Fruit fly (Drosophila melanogaster) whole organism, embryonic: Measurements from ENCODE around the gene CG3349.

Experiments used
- Ada2b ChIP-seq: fragments of 200-800 bp; sonication (Bioruptor generic); IDR thresholded peaks from 2 replicates; pipeline ENCODE4 v1.3.6; 2022; ENCODE audit warnings: missing biosample characterization, missing genetic modification characterization
- Bdp1 ChIP-seq: fragments of 200-800 bp; sonication (Bioruptor generic); optimal IDR thresholded peaks from 3 replicates; lab custom pipeline; 2016; ENCODE audit warnings: missing biosample characterization, missing genetic modification characterization
- CG10209 ChIP-seq: fragments of 200-800 bp; sonication (Bioruptor generic); optimal IDR thresholded peaks from 3 replicates; lab custom pipeline; 2017; ENCODE audit warnings: missing biosample characterization, mild to moderate bottlenecking, missing genetic modification characterization, missing genetic modification reagents
- CG10959 ChIP-seq: fragments of 200-800 bp; sonication (Bioruptor generic); IDR thresholded peaks from 2 replicates; pipeline ENCODE4 v1.3.6; 2022; ENCODE audit warnings: missing biosample characterization, missing genetic modification characterization
- CG11398 ChIP-seq: fragments of 200-800 bp; sonication (Bioruptor generic); optimal IDR thresholded peaks from 2 replicates; lab custom pipeline; 2016; ENCODE audit warnings: missing biosample characterization, missing genetic modification characterization
- CG11456 ChIP-seq: fragments of 200-800 bp; sonication (Bioruptor generic); IDR thresholded peaks from 3 replicates; pipeline ENCODE4 v1.3.6; 2022; ENCODE audit warnings: missing biosample characterization, missing genetic modification characterization
- CG11695 ChIP-seq: fragments of 200-800 bp; sonication (Bioruptor generic); IDR thresholded peaks from 3 replicates; pipeline ENCODE4 v1.3.6; 2022; ENCODE audit warnings: missing biosample characterization, missing genetic modification characterization
- CG13123 ChIP-seq: fragments of 200-800 bp; sonication (Bioruptor generic); optimal IDR thresholded peaks from 2 replicates; lab custom pipeline; 2016; ENCODE audit warnings: missing biosample characterization, missing genetic modification characterization
- CG13894 ChIP-seq: fragments of 200-800 bp; sonication (Bioruptor generic); optimal IDR thresholded peaks from 3 replicates; lab custom pipeline; 2018; ENCODE audit warnings: missing biosample characterization, mild to moderate bottlenecking, missing genetic modification characterization, moderate library complexity
- CG14441 ChIP-seq: fragments of 200-800 bp; sonication (Bioruptor generic); IDR thresholded peaks from 2 replicates; pipeline ENCODE4 v1.3.6; 2022; ENCODE audit warnings: missing biosample characterization, missing genetic modification characterization
- CG14860 ChIP-seq: fragments of 200-800 bp; sonication (Bioruptor generic); IDR thresholded peaks from 3 replicates; pipeline ENCODE4 v1.3.6; 2022; ENCODE audit warnings: missing biosample characterization, missing genetic modification characterization; ENCODE audit not compliant: partially characterized antibody
- CG16863 ChIP-seq: fragments of 200-800 bp; sonication (Bioruptor generic); optimal IDR thresholded peaks from 3 replicates; lab custom pipeline; 2016; ENCODE audit warnings: missing biosample characterization, missing genetic modification characterization
- CG17612 ChIP-seq: fragments of 200-800 bp; sonication (Bioruptor generic); IDR thresholded peaks from 2 replicates; pipeline ENCODE4 v1.3.6; 2022; ENCODE audit warnings: missing biosample characterization, missing genetic modification characterization
- CG2889 ChIP-seq: fragments of 200-800 bp; sonication (Bioruptor generic); IDR thresholded peaks from 3 replicates; pipeline ENCODE4 v1.3.6; 2022; ENCODE audit warnings: missing biosample characterization, missing genetic modification characterization
- CG31388 ChIP-seq: fragments of 200-800 bp; sonication (Bioruptor generic); optimal IDR thresholded peaks from 2 replicates; lab custom pipeline; 2016; ENCODE audit warnings: missing biosample characterization, missing genetic modification characterization
- CG3281 ChIP-seq: fragments of 200-800 bp; sonication (Bioruptor generic); optimal IDR thresholded peaks from 3 replicates; lab custom pipeline; 2017; ENCODE audit warnings: missing biosample characterization, mild to moderate bottlenecking, missing genetic modification characterization
- CG34376 ChIP-seq: fragments of 200-800 bp; sonication (Bioruptor generic); optimal IDR thresholded peaks from 2 replicates; lab custom pipeline; 2018; ENCODE audit warnings: missing biosample characterization, mild to moderate bottlenecking, missing genetic modification characterization
- CG3838 ChIP-seq: fragments of 200-800 bp; sonication (Bioruptor generic); optimal IDR thresholded peaks from 3 replicates; lab custom pipeline; 2016; ENCODE audit warnings: missing biosample characterization, missing genetic modification characterization
- CG4854 ChIP-seq: fragments of 200-800 bp; sonication (Bioruptor generic); optimal IDR thresholded peaks from 2 replicates; lab custom pipeline; 2016; ENCODE audit warnings: missing biosample characterization, missing genetic modification characterization, inconsistent platforms
- CG6272 ChIP-seq: fragments of 200-800 bp; sonication (Bioruptor generic); IDR thresholded peaks from 2 replicates; pipeline ENCODE4 v1.3.6; 2022; ENCODE audit warnings: missing biosample characterization, missing genetic modification characterization
- CG7745 ChIP-seq: fragments of 200-800 bp; sonication (Bioruptor generic); optimal IDR thresholded peaks from 2 replicates; lab custom pipeline; 2018; ENCODE audit warnings: missing biosample characterization, mild to moderate bottlenecking, missing genetic modification characterization, moderate library complexity
- CG7839 ChIP-seq: fragments of 200-800 bp; sonication (Bioruptor generic); optimal IDR thresholded peaks from 3 replicates; lab custom pipeline; 2018; ENCODE audit warnings: missing biosample characterization, mild to moderate bottlenecking, missing genetic modification characterization, moderate library complexity
- CG8281 ChIP-seq: fragments of 200-800 bp; sonication (Bioruptor generic); optimal IDR thresholded peaks from 2 replicates; lab custom pipeline; 2018; ENCODE audit warnings: missing biosample characterization, mild to moderate bottlenecking, missing genetic modification characterization, moderate library complexity
- CG8388 ChIP-seq: fragments of 200-800 bp; sonication (Bioruptor generic); optimal IDR thresholded peaks from 2 replicates; lab custom pipeline; 2019; ENCODE audit warnings: missing biosample characterization, mild to moderate bottlenecking, missing genetic modification characterization, moderate library complexity
- CHES-1-like ChIP-seq: fragments of 200-800 bp; sonication (Bioruptor generic); optimal IDR thresholded peaks from 2 replicates; lab custom pipeline; 2016; ENCODE audit warnings: missing biosample characterization, missing genetic modification characterization
- Doc2 ChIP-seq: fragments of 200-800 bp; sonication (Bioruptor generic); IDR thresholded peaks from 2 replicates; pipeline ENCODE4 v1.3.6; 2022; ENCODE audit warnings: missing biosample characterization, missing genetic modification characterization
- Ets65A ChIP-seq: fragments of 200-800 bp; sonication (Bioruptor generic); peaks from one replicate; lab custom pipeline; 2016; ENCODE audit warnings: missing biosample characterization, missing genetic modification characterization
- HLHmδ ChIP-seq: fragments of 200-800 bp; sonication (Bioruptor generic); optimal IDR thresholded peaks from 2 replicates; lab custom pipeline; 2018; ENCODE audit warnings: missing biosample characterization, mild to moderate bottlenecking, missing genetic modification characterization, moderate library complexity
- Hr39 ChIP-seq: fragments of >200 bp; optimal IDR thresholded peaks from 2 replicates; lab custom pipeline; 2017
- Lim3 ChIP-seq: fragments of 200-800 bp; sonication (Bioruptor generic); IDR thresholded peaks from 2 replicates; pipeline ENCODE4 v1.3.6; 2022; ENCODE audit warnings: missing biosample characterization, missing genetic modification characterization
- Meics ChIP-seq: fragments of 200-800 bp; sonication (Bioruptor generic); optimal IDR thresholded peaks from 2 replicates; lab custom pipeline; 2017; ENCODE audit warnings: missing biosample characterization, mild to moderate bottlenecking, missing genetic modification characterization
- Ptx1 ChIP-seq: fragments of 200-800 bp; sonication (Bioruptor generic); IDR thresholded peaks from 2 replicates; pipeline ENCODE4 v1.3.6; 2022; ENCODE audit warnings: missing biosample characterization, missing genetic modification characterization
- Side ChIP-seq: fragments of 200-800 bp; sonication (Bioruptor generic); optimal IDR thresholded peaks from 2 replicates; lab custom pipeline; 2016; ENCODE audit warnings: missing biosample characterization, missing genetic modification characterization
- Taf1 ChIP-seq: fragments of 200-800 bp; sonication (Bioruptor generic); IDR thresholded peaks from 2 replicates; pipeline ENCODE4 v1.3.6; 2022; ENCODE audit warnings: missing biosample characterization, missing genetic modification characterization
- az2 ChIP-seq: fragments of 200-800 bp; sonication (Bioruptor generic); optimal IDR thresholded peaks from 3 replicates; lab custom pipeline; 2016; ENCODE audit warnings: missing biosample characterization, missing genetic modification characterization
- bab2 ChIP-seq: fragments of 200-800 bp; sonication (Bioruptor generic); optimal IDR thresholded peaks from 2 replicates; lab custom pipeline; 2016; ENCODE audit warnings: missing biosample characterization, missing genetic modification characterization
- bowl ChIP-seq: fragments of 200-800 bp; sonication (Bioruptor generic); IDR thresholded peaks from 2 replicates; pipeline ENCODE4 v1.3.6; 2022; ENCODE audit warnings: missing biosample characterization, missing genetic modification characterization
- crp ChIP-seq, 2 experiments: fragments of 200-800 bp; sonication (Bioruptor generic); optimal IDR thresholded peaks; 2 replicates in 1 of 2; 3 replicates in 1 of 2; lab custom pipeline; 2017; ENCODE audit warnings: missing biosample characterization in 2 of 2, missing genetic modification characterization in 2 of 2, mild to moderate bottlenecking in 1 of 2, moderate library complexity in 1 of 2
- ewg ChIP-seq: fragments of 200-800 bp; sonication (Bioruptor generic); optimal IDR thresholded peaks from 3 replicates; lab custom pipeline; 2017; ENCODE audit warnings: mild to moderate bottlenecking, missing biosample characterization, missing genetic modification reagents, missing genetic modification characterization
- fru ChIP-seq: fragments of >200 bp; optimal IDR thresholded peaks from 2 replicates; lab custom pipeline; 2017
- gem ChIP-seq: fragments of 200-800 bp; sonication (Bioruptor generic); optimal IDR thresholded peaks from 2 replicates; lab custom pipeline; 2019; ENCODE audit warnings: missing biosample characterization, mild to moderate bottlenecking, missing genetic modification characterization, moderate library complexity
- jing ChIP-seq: fragments of 200-800 bp; sonication (Bioruptor generic); optimal IDR thresholded peaks from 2 replicates; lab custom pipeline; 2018; ENCODE audit warnings: missing biosample characterization, mild to moderate bottlenecking, missing genetic modification characterization
- kni ChIP-seq: fragments of 200-800 bp; sonication (Bioruptor generic); optimal IDR thresholded peaks from 3 replicates; lab custom pipeline; 2017; ENCODE audit warnings: mild to moderate bottlenecking, missing biosample characterization, missing genetic modification reagents, missing genetic modification characterization
- luna ChIP-seq: fragments of 200-800 bp; sonication (Bioruptor generic); optimal IDR thresholded peaks from 2 replicates; lab custom pipeline; 2016; ENCODE audit warnings: missing biosample characterization, missing genetic modification characterization
- mam ChIP-seq: fragments of 200-800 bp; sonication (Bioruptor generic); optimal IDR thresholded peaks from 3 replicates; lab custom pipeline; 2016; ENCODE audit warnings: missing biosample characterization, missing genetic modification characterization
- org-1 ChIP-seq: fragments of 200-800 bp; sonication (Bioruptor generic); optimal IDR thresholded peaks from 2 replicates; lab custom pipeline; 2017; ENCODE audit warnings: missing biosample characterization, missing genetic modification characterization
- pho ChIP-seq: fragments of 200-800 bp; sonication (Bioruptor generic); optimal IDR thresholded peaks from 2 replicates; lab custom pipeline; 2016; ENCODE audit warnings: missing biosample characterization, missing genetic modification characterization
- phol ChIP-seq: fragments of 200-800 bp; sonication (Bioruptor generic); optimal IDR thresholded peaks from 3 replicates; lab custom pipeline; 2018; ENCODE audit warnings: missing biosample characterization, mild to moderate bottlenecking, missing genetic modification characterization, moderate library complexity
- repo ChIP-seq: fragments of 200-800 bp; sonication (Bioruptor generic); optimal IDR thresholded peaks from 2 replicates; lab custom pipeline; 2016; ENCODE audit warnings: missing biosample characterization, missing genetic modification characterization
- slp2 ChIP-seq: fragments of 200-800 bp; sonication (Bioruptor generic); optimal IDR thresholded peaks from 2 replicates; lab custom pipeline; 2016; ENCODE audit warnings: missing biosample characterization, missing genetic modification characterization
- tap ChIP-seq: fragments of 200-800 bp; optimal IDR thresholded peaks from 3 replicates; lab custom pipeline; 2019; ENCODE audit warnings: missing biosample characterization, mild to moderate bottlenecking, missing genetic modification characterization, moderate library complexity
- usp ChIP-seq: fragments of >200 bp; optimal IDR thresholded peaks from 2 replicates; lab custom pipeline; 2017; ENCODE audit warnings: missing biosample characterization, missing genetic modification characterization
- wor ChIP-seq: fragments of 200-800 bp; sonication (Bioruptor generic); IDR thresholded peaks from 2 replicates; pipeline ENCODE4 v1.3.6; 2022; ENCODE audit warnings: missing biosample characterization, missing genetic modification characterization

The CG3349 gene

DNA sequence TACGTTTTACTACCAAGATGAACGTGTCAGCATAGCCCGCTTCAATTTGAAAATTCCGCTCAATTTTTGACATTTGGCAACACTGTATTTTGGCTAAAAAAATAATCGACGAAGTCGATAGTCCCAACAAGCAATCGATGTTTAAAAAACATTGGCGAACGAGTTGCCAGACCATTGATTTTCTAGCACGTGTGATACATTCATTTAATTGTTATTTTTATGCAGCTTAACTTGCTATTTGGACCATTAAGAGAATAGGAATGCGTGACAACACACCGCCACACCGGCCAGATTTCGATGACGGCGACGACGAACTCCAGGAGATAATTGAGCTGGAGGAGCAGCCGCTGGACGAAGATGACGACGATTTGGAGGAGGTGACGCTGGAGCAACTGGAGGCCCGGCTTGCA lies 3.3 kb downstream of the CG3349 start, which contains the start of gene CG5114 (continued):
- no peak for TF ChIP-seq jing
- TF ChIP-seq fru (lab: Kevin White, UChicago) = no peak
- no peak for TF ChIP-seq Lim3 (GFP tag; lab: Robert Waterston, UW)
- TF ChIP-seq crp (GFP tag; optimal IDR thresholded peaks at IDR 0.05; lab: Kevin White, UChicago) = peak in 1 of 2 experiments; percentile 25
- peak; percentile 16 for TF ChIP-seq Bdp1 (GFP tag; lab: Kevin White, UChicago)
- TF ChIP-seq ewg (GFP tag; lab: Kevin White, UChicago) = no peak
- TF ChIP-seq CG3281 (GFP tag; lab: Kevin White, UChicago) = peak; percentile 36
- TF ChIP-seq CG16863 (GFP tag; lab: Kevin White, UChicago) = peak; percentile 13
- no peak for TF ChIP-seq CG8281 (tag; lab: Kevin White, UChicago)
- TF ChIP-seq CG13894 (tag; lab: Kevin White, UChicago) = peak; percentile 65
- no peak for TF ChIP-seq Meics
- peak; percentile 2 for TF ChIP-seq CG8388 (GFP tag; lab: Kevin White, UChicago)
- TF ChIP-seq Doc2 (GFP tag; lab: Robert Waterston, UW) = no peak
- peak; percentile 1 for TF ChIP-seq luna (GFP tag; lab: Kevin White, UChicago)
- no peak for TF ChIP-seq org-1 (GFP tag; lab: Kevin White, UChicago)
- peak; percentile 40 for TF ChIP-seq CG11398
- no peak for TF ChIP-seq CG11456 (GFP tag; lab: Robert Waterston, UW)
- TF ChIP-seq pho (GFP tag; lab: Kevin White, UChicago) = peak; percentile 58
- no peak for TF ChIP-seq CG7745 (tag; lab: Kevin White, UChicago)
- TF ChIP-seq Taf1 (GFP tag; lab: Robert Waterston, UW) = no peak
- TF ChIP-seq CG34376 (GFP tag; lab: Kevin White, UChicago) = peak; percentile 19
- no peak for TF ChIP-seq CG2889
- no peak for TF ChIP-seq kni (GFP tag; lab: Kevin White, UChicago)
- peak; percentile 50 for TF ChIP-seq CHES-1-like
- TF ChIP-seq repo (GFP tag; lab: Kevin White, UChicago) = peak; percentile 45
- TF ChIP-seq bab2 = peak; percentile 15
- TF ChIP-seq Ada2b = no peak; the same call in 1 of the 2 replicates
- no peak for TF ChIP-seq CG17612 (GFP tag; lab: Robert Waterston, UW)
- TF ChIP-seq tap = no peak
- TF ChIP-seq az2 (GFP tag; lab: Kevin White, UChicago) = peak; percentile 34
- TF ChIP-seq CG14860 (GFP tag; lab: Robert Waterston, UW) = peak; percentile 67; the same call in 2 of the 3 replicates
- peak; percentile 24 for TF ChIP-seq CG4854 (GFP tag; lab: Kevin White, UChicago)
- no peak for TF ChIP-seq usp (GFP tag; lab: Kevin White, UChicago)
- TF ChIP-seq CG3838 = no peak
- TF ChIP-seq CG10959 (GFP tag; lab: Robert Waterston, UW) = no peak
- TF ChIP-seq HLHmδ (GFP tag; lab: Kevin White, UChicago) = no peak
- TF ChIP-seq Hr39 (lab: Kevin White, UChicago) = no peak
- TF ChIP-seq CG7839 = peak; percentile 2
- TF ChIP-seq CG10209 (GFP tag; lab: Kevin White, UChicago) = no peak
- peak; percentile 9 for TF ChIP-seq Side (GFP tag; lab: Kevin White, UChicago)
- peak; percentile 55 for TF ChIP-seq mam (GFP tag; lab: Kevin White, UChicago)
- peak; percentile 29 for TF ChIP-seq gem
- peak; percentile 32 for TF ChIP-seq Ets65A (GFP tag; lab: Kevin White, UChicago)
- no peak for TF ChIP-seq CG6272 (GFP tag; lab: Robert Waterston, UW)
- TF ChIP-seq phol (tag; lab: Kevin White, UChicago) = peak; percentile 68
- no peak for TF ChIP-seq CG13123 (GFP tag; lab: Kevin White, UChicago)
- TF ChIP-seq wor (GFP tag; lab: Robert Waterston, UW) = no peak
- no peak; the same call in 2 of the 3 replicates for TF ChIP-seq CG11695 (GFP tag; lab: Robert Waterston, UW)
- no peak for TF ChIP-seq CG31388 (GFP tag; lab: Kevin White, UChicago)
- TF ChIP-seq slp2 (GFP tag; lab: Kevin White, UChicago) = peak; percentile 15
- no peak for TF ChIP-seq bowl
- TF ChIP-seq CG14441 (GFP tag; lab: Robert Waterston, UW) = peak; percentile 38; the same call in 1 of the 2 replicates
- TF ChIP-seq Ptx1 (GFP tag; lab: Robert Waterston, UW) = no peak
